Worm (Caenorhabditis elegans): ENCODE data around the gene H04M03.11.

H04M03.11 gene

ce11 chrIV:5884500-5884899 is at the start of gene H04M03.11:
TSS of gene H04M03.11 (minus strand) at chrIV:5884600.
- TF ChIP-seq ref-1 (GFP tag; conservative IDR thresholded peaks at IDR 0.05) (no peak), ztf-29 (GFP tag; IDR thresholded peaks at IDR 0.05) (no peak), cog-1 (tag; optimal IDR thresholded peaks at IDR 0.05) (no peak), flt-1 (GFP tag; IDR thresholded peaks at IDR 0.05) (no peak), ztf-23 (GFP tag; IDR thresholded peaks at IDR 0.05) (no peak), tab-1 (GFP tag; IDR thresholded peaks at IDR 0.05) (no peak), T22C8.4 (GFP tag; IDR thresholded peaks at IDR 0.05) (no peak), klf-2 (GFP tag; conservative IDR thresholded peaks at IDR 0.05) (no peak), med-1 (GFP tag; optimal IDR thresholded peaks at IDR 0.05; ENCODE audit: insufficient read depth) (no peak)

- TF ChIP-seq med-1 (GFP tag; optimal IDR thresholded peaks at IDR 0.05; ENCODE audit: insufficient read depth) (no peak), ztf-29 (GFP tag; IDR thresholded peaks at IDR 0.05) (no peak), cog-1 (tag; optimal IDR thresholded peaks at IDR 0.05) (no peak), T22C8.4 (GFP tag; IDR thresholded peaks at IDR 0.05) (no peak), klf-2 (GFP tag; conservative IDR thresholded peaks at IDR 0.05) (no peak), ref-1 (GFP tag; conservative IDR thresholded peaks at IDR 0.05) (no peak), ztf-23 (GFP tag; IDR thresholded peaks at IDR 0.05) (no peak), tab-1 (GFP tag; IDR thresholded peaks at IDR 0.05) (no peak), flt-1 (GFP tag; IDR thresholded peaks at IDR 0.05) (no peak)
These were observed 49.6 kb upstream of the H04M03.11 start, which contains the start of gene H32C10.1 for ce11 chrIV:5934046-5934445. TSS of gene H32C10.1 (plus strand) at chrIV:5934346.

- no peak for TF ChIP-seq tab-1 (GFP tag; IDR thresholded peaks at IDR 0.05)
- no peak for TF ChIP-seq klf-2 (GFP tag; conservative IDR thresholded peaks at IDR 0.05)
- no peak for TF ChIP-seq flt-1 (GFP tag; IDR thresholded peaks at IDR 0.05)
- TF ChIP-seq cog-1 (tag; optimal IDR thresholded peaks at IDR 0.05), result no peak
- no peak for TF ChIP-seq ztf-23 (GFP tag; IDR thresholded peaks at IDR 0.05)
- TF ChIP-seq ztf-29 (GFP tag; IDR thresholded peaks at IDR 0.05), result no peak
- no peak for TF ChIP-seq med-1 (GFP tag; optimal IDR thresholded peaks at IDR 0.05; ENCODE audit: insufficient read depth)
- TF ChIP-seq T22C8.4 (GFP tag; IDR thresholded peaks at IDR 0.05), result no peak
- no peak for TF ChIP-seq ref-1 (GFP tag; conservative IDR thresholded peaks at IDR 0.05)
These were observed 45.9 kb upstream of the H04M03.11 start, which contains the start of gene lin-33 for ce11 chrIV:5930345-5930744. TSS of gene lin-33 (plus strand) at chrIV:5930645.

ce11 chrIV:5928957-5929356 is 44.6 kb upstream of the H04M03.11 start:
- TF ChIP-seq T22C8.4 (GFP tag; IDR thresholded peaks at IDR 0.05) (no peak), tab-1 (GFP tag; IDR thresholded peaks at IDR 0.05) (no peak), flt-1 (GFP tag; IDR thresholded peaks at IDR 0.05) (no peak), klf-2 (GFP tag; conservative IDR thresholded peaks at IDR 0.05) (no peak), ztf-23 (GFP tag; IDR thresholded peaks at IDR 0.05) (no peak), cog-1 (tag; optimal IDR thresholded peaks at IDR 0.05) (no peak), ref-1 (GFP tag; conservative IDR thresholded peaks at IDR 0.05) (no peak), ztf-29 (GFP tag; IDR thresholded peaks at IDR 0.05) (no peak), med-1 (GFP tag; optimal IDR thresholded peaks at IDR 0.05; ENCODE audit: insufficient read depth) (no peak)

ce11 chrIV:5927805-5928204 is 43.4 kb upstream of the H04M03.11 start:
- TF ChIP-seq tab-1 (GFP tag; IDR thresholded peaks at IDR 0.05) (no peak), klf-2 (GFP tag; conservative IDR thresholded peaks at IDR 0.05) (no peak), flt-1 (GFP tag; IDR thresholded peaks at IDR 0.05) (no peak), ztf-29 (GFP tag; IDR thresholded peaks at IDR 0.05) (no peak), cog-1 (tag; optimal IDR thresholded peaks at IDR 0.05) (no peak), ref-1 (GFP tag; conservative IDR thresholded peaks at IDR 0.05) (no peak), T22C8.4 (GFP tag; IDR thresholded peaks at IDR 0.05) (no peak)

ce11 chrIV:5926643-5927042 is 42.2 kb upstream of the H04M03.11 start:
- no peak for TF ChIP-seq ref-1 (GFP tag; conservative IDR thresholded peaks at IDR 0.05)
- TF ChIP-seq klf-2 (GFP tag; conservative IDR thresholded peaks at IDR 0.05), result no peak
- TF ChIP-seq ztf-29 (GFP tag; IDR thresholded peaks at IDR 0.05), result no peak
- TF ChIP-seq ztf-23 (GFP tag; IDR thresholded peaks at IDR 0.05), result no peak
- no peak for TF ChIP-seq T22C8.4 (GFP tag; IDR thresholded peaks at IDR 0.05)
- no peak for TF ChIP-seq flt-1 (GFP tag; IDR thresholded peaks at IDR 0.05)
- TF ChIP-seq med-1 (GFP tag; optimal IDR thresholded peaks at IDR 0.05; ENCODE audit: insufficient read depth), result no peak
- TF ChIP-seq cog-1 (tag; optimal IDR thresholded peaks at IDR 0.05), result peak; percentile 20

ce11 chrIV:5924241-5924640 is 39.8 kb upstream of the H04M03.11 start:
- TF ChIP-seq cog-1 (tag; optimal IDR thresholded peaks at IDR 0.05) (no peak), klf-2 (GFP tag; conservative IDR thresholded peaks at IDR 0.05) (no peak)

ce11 chrIV:5923112-5923511 is 38.7 kb upstream of the H04M03.11 start:
- no peak for TF ChIP-seq med-1 (GFP tag; optimal IDR thresholded peaks at IDR 0.05; ENCODE audit: insufficient read depth)
- TF ChIP-seq T22C8.4 (GFP tag; IDR thresholded peaks at IDR 0.05), result no peak
- TF ChIP-seq klf-2 (GFP tag; conservative IDR thresholded peaks at IDR 0.05), result no peak
- TF ChIP-seq ref-1 (GFP tag; conservative IDR thresholded peaks at IDR 0.05), result no peak
- TF ChIP-seq tab-1 (GFP tag; IDR thresholded peaks at IDR 0.05), result no peak
- no peak for TF ChIP-seq flt-1 (GFP tag; IDR thresholded peaks at IDR 0.05)
- TF ChIP-seq ztf-23 (GFP tag; IDR thresholded peaks at IDR 0.05), result no peak
- TF ChIP-seq cog-1 (tag; optimal IDR thresholded peaks at IDR 0.05), result no peak
- no peak for TF ChIP-seq ztf-29 (GFP tag; IDR thresholded peaks at IDR 0.05)

- TF ChIP-seq ztf-23 (GFP tag; IDR thresholded peaks at IDR 0.05) (no peak), T22C8.4 (GFP tag; IDR thresholded peaks at IDR 0.05) (no peak), klf-2 (GFP tag; conservative IDR thresholded peaks at IDR 0.05) (no peak), cog-1 (tag; optimal IDR thresholded peaks at IDR 0.05) (no peak), ztf-29 (GFP tag; IDR thresholded peaks at IDR 0.05) (no peak), ref-1 (GFP tag; conservative IDR thresholded peaks at IDR 0.05) (no peak), tab-1 (GFP tag; IDR thresholded peaks at IDR 0.05) (no peak)
These were observed 32.6 kb upstream of the H04M03.11 start, which contains the start of gene dhhc-13 for ce11 chrIV:5917026-5917425. TSS of gene dhhc-13 (plus strand) at chrIV:5917326.

ce11 chrIV:5915152-5915551 is 30.8 kb upstream of the H04M03.11 start:
- TF ChIP-seq ztf-23 (GFP tag; IDR thresholded peaks at IDR 0.05) (no peak), T22C8.4 (GFP tag; IDR thresholded peaks at IDR 0.05) (no peak), med-1 (GFP tag; optimal IDR thresholded peaks at IDR 0.05; ENCODE audit: insufficient read depth) (no peak), klf-2 (GFP tag; conservative IDR thresholded peaks at IDR 0.05) (no peak), flt-1 (GFP tag; IDR thresholded peaks at IDR 0.05) (no peak), ref-1 (GFP tag; conservative IDR thresholded peaks at IDR 0.05) (no peak), tab-1 (GFP tag; IDR thresholded peaks at IDR 0.05) (no peak), cog-1 (tag; optimal IDR thresholded peaks at IDR 0.05) (no peak), ztf-29 (GFP tag; IDR thresholded peaks at IDR 0.05) (no peak)
